Worm (Caenorhabditis elegans): ENCODE results near the gene F19G12.11.

The F19G12.11 gene

DNA sequence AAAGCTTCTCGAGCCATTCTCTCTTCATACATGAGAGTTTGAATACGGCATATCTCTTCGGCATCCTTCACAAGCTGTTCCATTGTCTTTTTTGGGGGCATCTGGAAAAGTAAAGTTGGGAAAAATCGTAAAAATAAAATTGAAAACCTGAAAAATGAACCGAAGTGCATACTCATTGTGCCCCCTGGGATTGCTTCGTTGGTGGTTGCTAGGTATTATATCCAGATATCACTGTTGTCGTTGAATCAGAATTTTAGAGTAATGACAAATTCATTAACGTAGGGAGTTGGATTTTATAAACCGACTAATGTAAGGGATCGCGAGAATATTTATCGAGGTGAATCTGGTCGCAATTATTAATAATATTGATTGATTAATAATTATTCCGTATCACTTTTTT, 44.8 kb downstream of the F19G12.11 start, which contains the start of gene F56C3.10:
TSS of gene F56C3.10 (minus strand) at position 101 of the 400 bp plus-strand sequence.
- TF ChIP-seq fkh-4 (tag; optimal IDR thresholded peaks at IDR 0.05; ENCODE audit: borderline replicate concordance): no peak

- no peak for TF ChIP-seq isw-1 (GFP tag; IDR thresholded peaks at IDR 0.05)
- TF ChIP-seq xbp-1 (tag; optimal IDR thresholded peaks at IDR 0.05): peak; percentile 25
- 0 out of 2 replicates have a peak, but pooled peaks have one; percentile 20 for TF ChIP-seq ceh-88 (GFP tag; IDR thresholded peaks at IDR 0.05)
- no peak for TF ChIP-seq hlh-17 (GFP tag; optimal IDR thresholded peaks at IDR 0.05; ENCODE audit: borderline replicate concordance)
- TF ChIP-seq mdl-1 (tag; optimal IDR thresholded peaks at IDR 0.05): peak in 1 of 2 experiments; percentile 71
- TF ChIP-seq alr-1 (tag; optimal IDR thresholded peaks at IDR 0.05; ENCODE audit: borderline replicate concordance): no peak
- TF ChIP-seq lin-35 (GFP tag; optimal IDR thresholded peaks at IDR 0.05): peak in 1 of 2 experiments; percentile 62
- TF ChIP-seq jun-1 (tag; optimal IDR thresholded peaks at IDR 0.05): peak; percentile 68
- TF ChIP-seq blmp-1 (tag; optimal IDR thresholded peaks at IDR 0.05): no peak
- TF ChIP-seq ama-1 (optimal IDR thresholded peaks at IDR 0.05): no peak
- TF ChIP-seq efl-1 (optimal IDR thresholded peaks at IDR 0.05): peak; percentile 9 to 24
- TF ChIP-seq efl-1 (GFP tag; optimal IDR thresholded peaks at IDR 0.05 in 1 of 2): peak in 1 of 2 experiments; percentile 63
- peak; percentile 72 for TF ChIP-seq fkh-10 (GFP tag; optimal IDR thresholded peaks at IDR 0.05)
- TF ChIP-seq lin-13 (GFP tag; optimal IDR thresholded peaks at IDR 0.05): no peak
- no peak for TF ChIP-seq nhr-11 (tag; optimal IDR thresholded peaks at IDR 0.05)
- TF ChIP-seq mef-2 (tag; optimal IDR thresholded peaks at IDR 0.05): no peak
- no peak for TF ChIP-seq ztf-4 (tag; optimal IDR thresholded peaks at IDR 0.05)
- TF ChIP-seq zip-4 (GFP tag; optimal IDR thresholded peaks at IDR 0.05): no peak
- no peak for TF ChIP-seq nhr-84 (tag; optimal IDR thresholded peaks at IDR 0.05)
- TF ChIP-seq ceh-82 (tag; optimal IDR thresholded peaks at IDR 0.05): peak; percentile 33 to 65 (median 58)
- TF ChIP-seq sox-4 (tag; optimal IDR thresholded peaks at IDR 0.05): no peak
- TF ChIP-seq vab-15 (tag; optimal IDR thresholded peaks at IDR 0.05): no peak
- no peak for TF ChIP-seq C04F5.9 (tag; optimal IDR thresholded peaks at IDR 0.05)
- TF ChIP-seq dpl-1 (GFP tag; optimal IDR thresholded peaks at IDR 0.05): peak in 1 of 3 experiments; percentile 19
- no peak for TF ChIP-seq sup-37 (GFP tag; optimal IDR thresholded peaks at IDR 0.05)
- TF ChIP-seq unc-62 (GFP tag; optimal IDR thresholded peaks at IDR 0.05): no peak
- TF ChIP-seq skn-1 (tag; optimal IDR thresholded peaks at IDR 0.05): peak; percentile 81
- TF ChIP-seq nhr-77 (tag; optimal IDR thresholded peaks at IDR 0.05): peak; percentile 32
- peak; percentile 33 for TF ChIP-seq swsn-7 (tag; optimal IDR thresholded peaks at IDR 0.05)
- TF ChIP-seq C34B4.2 (tag; optimal IDR thresholded peaks at IDR 0.05): no peak
- no peak for TF ChIP-seq lin-39 (tag; optimal IDR thresholded peaks at IDR 0.05)
- TF ChIP-seq elt-3 (tag; optimal IDR thresholded peaks at IDR 0.05): no peak
- no peak for TF ChIP-seq egl-27 (tag; optimal IDR thresholded peaks at IDR 0.05)
- TF ChIP-seq pag-3 (tag; optimal IDR thresholded peaks at IDR 0.05; ENCODE audit: borderline replicate concordance, insufficient read depth): no peak
- no peak for TF ChIP-seq zag-1 (tag; optimal IDR thresholded peaks at IDR 0.05)
- TF ChIP-seq nhr-85 (tag): no peak
- TF ChIP-seq pax-3 (tag; optimal IDR thresholded peaks at IDR 0.05): no peak
- TF ChIP-seq sptf-1 (tag; optimal IDR thresholded peaks at IDR 0.05): no peak
- TF ChIP-seq fos-1 (tag; optimal IDR thresholded peaks at IDR 0.05): peak; percentile 36
- peak; percentile 44 for TF ChIP-seq nhr-71 (tag; optimal IDR thresholded peaks at IDR 0.05)
- peak; percentile 66 for TF ChIP-seq snu-23 (GFP tag; optimal IDR thresholded peaks at IDR 0.05)
- no peak for TF ChIP-seq fkh-4 (tag; optimal IDR thresholded peaks at IDR 0.05; ENCODE audit: borderline replicate concordance)
- no peak for TF ChIP-seq nhr-76 (tag; optimal IDR thresholded peaks at IDR 0.05)
- TF ChIP-seq tlp-1 (tag; optimal IDR thresholded peaks at IDR 0.05): no peak
- TF ChIP-seq lir-3 (tag; optimal IDR thresholded peaks at IDR 0.05; ENCODE audit: poor library complexity): no peak
- TF ChIP-seq egl-13 (tag; optimal IDR thresholded peaks at IDR 0.05): no peak
- no peak for TF ChIP-seq nhr-12 (tag; optimal IDR thresholded peaks at IDR 0.05)
- no peak for TF ChIP-seq ceh-63 (GFP tag; optimal IDR thresholded peaks at IDR 0.05)
- TF ChIP-seq lin-15B (tag; optimal IDR thresholded peaks at IDR 0.05): no peak
- TF ChIP-seq fkh-8 (tag; optimal IDR thresholded peaks at IDR 0.05): peak; percentile 60
- no peak for TF ChIP-seq unc-130 (tag; optimal IDR thresholded peaks at IDR 0.05)
These were observed 46.9 kb downstream of the F19G12.11 start for ce11 chrX:1379391-1379790.
